Worm (Caenorhabditis elegans) whole organism, L4 larva: ENCODE results near the gene bli-6.

Experiments
- F37D6.2 ChIP-seq: sonication (generic microtip); optimal IDR thresholded peaks from 2 replicates; lab custom pipeline; 2016; ENCODE audit warnings: mild to moderate bottlenecking, missing genetic modification characterization, missing compliant biosample characterization
- F49E8.2 ChIP-seq: sonication (generic microtip); optimal IDR thresholded peaks from 2 replicates; lab custom pipeline; 2016; ENCODE audit warnings: missing compliant biosample characterization, mild to moderate bottlenecking, missing genetic modification characterization, borderline replicate concordance
- R02D3.7 ChIP-seq: fragments of 150-350 bp; sonication (generic microtip); optimal IDR thresholded peaks from 3 replicates; lab custom pipeline; 2014; ENCODE audit warnings: missing biosample characterization, missing genetic modification characterization
- T20F7.1 ChIP-seq: fragments of 200-800 bp; sonication (Bioruptor generic); optimal IDR thresholded peaks from 2 replicates; lab custom pipeline; 2018; ENCODE audit warnings: mild to moderate bottlenecking, missing genetic modification characterization, missing compliant biosample characterization
- Y105C5A.15 ChIP-seq: fragments of 200-800 bp; sonication (Bioruptor generic); IDR thresholded peaks from 2 replicates; pipeline ENCODE4 v1.3.6; 2022; ENCODE audit warnings: missing genetic modification characterization, missing compliant biosample characterization
- Y75B8A.6 ChIP-seq: fragments of 200-800 bp; sonication (Bioruptor generic); IDR thresholded peaks from 2 replicates; pipeline ENCODE4 v1.3.6; 2022; ENCODE audit warnings: missing genetic modification reagents, missing genetic modification characterization, missing compliant biosample characterization
- aha-1 ChIP-seq: fragments of 150-350 bp; peaks from one replicate; lab custom pipeline; 2014; ENCODE audit warnings: missing biosample characterization, missing genetic modification characterization
- ama-1 ChIP-seq: fragments of 150-350 bp; optimal IDR thresholded peaks from 2 replicates; lab custom pipeline; 2014; ENCODE audit warnings: inconsistent platforms, mixed read lengths
- attf-4 ChIP-seq: sonication (generic microtip); optimal IDR thresholded peaks from 3 replicates; lab custom pipeline; 2017; ENCODE audit warnings: missing biosample characterization, missing genetic modification characterization
- ceh-32 ChIP-seq: sonication (generic microtip); optimal IDR thresholded peaks from 2 replicates; lab custom pipeline; 2016; ENCODE audit warnings: mild to moderate bottlenecking, missing genetic modification characterization, missing compliant biosample characterization; ENCODE audit not compliant: poor library complexity
- ceh-82 ChIP-seq: sonication (generic microtip); optimal IDR thresholded peaks from 2 replicates; lab custom pipeline; 2017; ENCODE audit warnings: missing biosample characterization, missing genetic modification characterization
- daf-19 ChIP-seq: fragments of 200-800 bp; sonication (Bioruptor generic); conservative IDR thresholded peaks from 2 replicates; pipeline ENCODE4 v1.3.6; 2022; ENCODE audit warnings: missing genetic modification characterization, missing compliant biosample characterization
- daf-8 ChIP-seq: fragments of 200-800 bp; sonication (Bioruptor generic); IDR thresholded peaks from 2 replicates; pipeline ENCODE4 v1.3.6; 2022; ENCODE audit warnings: missing genetic modification characterization, missing compliant biosample characterization
- dmd-6 ChIP-seq: fragments of 200-800 bp; sonication (Bioruptor generic); IDR thresholded peaks from 2 replicates; pipeline ENCODE4 v1.3.6; 2022; ENCODE audit warnings: missing genetic modification reagents, missing genetic modification characterization, missing compliant biosample characterization
- dpl-1 ChIP-seq: fragments of 150-350 bp; optimal IDR thresholded peaks from 2 replicates; lab custom pipeline; 2014; ENCODE audit warnings: missing biosample characterization, missing genetic modification reagents, missing genetic modification characterization
- duxl-1 ChIP-seq: sonication (generic microtip); optimal IDR thresholded peaks from 2 replicates; lab custom pipeline; 2016; ENCODE audit warnings: mild to moderate bottlenecking, missing genetic modification characterization, moderate library complexity, missing compliant biosample characterization; ENCODE audit not compliant: poor library complexity
- fkh-10 ChIP-seq: fragments of 150-350 bp; optimal IDR thresholded peaks from 2 replicates; lab custom pipeline; 2014; ENCODE audit warnings: missing biosample characterization, missing genetic modification reagents, missing genetic modification characterization
- gei-8 ChIP-seq: fragments of 200-800 bp; sonication (Bioruptor generic); optimal IDR thresholded peaks from 2 replicates; lab custom pipeline; 2018; ENCODE audit warnings: mild to moderate bottlenecking, missing genetic modification characterization, missing compliant biosample characterization
- hlh-11 ChIP-seq: fragments of 200-800 bp; sonication (Bioruptor generic); optimal IDR thresholded peaks from 2 replicates; lab custom pipeline; 2018; ENCODE audit warnings: mild to moderate bottlenecking, missing genetic modification characterization, missing compliant biosample characterization
- hmg-1.1 ChIP-seq: fragments of 200-800 bp; sonication (Bioruptor generic); IDR thresholded peaks from 2 replicates; pipeline ENCODE4 v1.3.6; 2022; ENCODE audit warnings: missing genetic modification reagents, missing genetic modification characterization, missing compliant biosample characterization
- lin-1 ChIP-seq: fragments of 200-800 bp; sonication (Bioruptor generic); IDR thresholded peaks from 2 replicates; pipeline ENCODE4 v1.3.6; 2022; ENCODE audit warnings: missing genetic modification reagents, missing genetic modification characterization, missing compliant biosample characterization
- lin-15B ChIP-seq: fragments of 150-350 bp; sonication (generic microtip); optimal IDR thresholded peaks from 3 replicates; lab custom pipeline; 2014; ENCODE audit warnings: missing biosample characterization, missing genetic modification characterization
- lin-29 ChIP-seq: fragments of 200-800 bp; sonication (Bioruptor generic); IDR thresholded peaks from 2 replicates; pipeline ENCODE4 v1.3.6; 2022; ENCODE audit warnings: missing genetic modification reagents, missing genetic modification characterization, missing compliant biosample characterization
- lin-38 ChIP-seq: fragments of 200-800 bp; sonication (Bioruptor generic); IDR thresholded peaks from 2 replicates; pipeline ENCODE4 v1.3.6; 2022; ENCODE audit warnings: missing genetic modification reagents, missing genetic modification characterization, missing compliant biosample characterization
- lin-39 ChIP-seq: fragments of 150-350 bp; optimal IDR thresholded peaks from 2 replicates; lab custom pipeline; 2014; ENCODE audit warnings: missing biosample characterization, missing genetic modification reagents, missing genetic modification characterization
- lsy-2 ChIP-seq, 2 experiments: fragments of 150-350 bp in 1 of 2; sonication (generic microtip) in 1 of 2; optimal IDR thresholded peaks; 2 replicates each; lab custom pipeline; 2014 to 2017; ENCODE audit warnings: missing biosample characterization in 2 of 2, missing genetic modification characterization in 2 of 2
- madf-5 ChIP-seq, 2 experiments: fragments of 200-800 bp; sonication (Bioruptor generic); IDR thresholded peaks; 2 replicates each; pipeline ENCODE4 v1.3.6; 2022; ENCODE audit warnings: missing compliant biosample characterization in 2 of 2, missing genetic modification characterization in 2 of 2
- madf-9 ChIP-seq: fragments of 200-800 bp; sonication (Bioruptor generic); conservative IDR thresholded peaks from 2 replicates; pipeline ENCODE4 v1.3.6; 2022; ENCODE audit warnings: missing genetic modification reagents, missing genetic modification characterization, missing compliant biosample characterization
- mdt-29 ChIP-seq: fragments of 200-800 bp; sonication (Bioruptor generic); IDR thresholded peaks from 2 replicates; pipeline ENCODE4 v1.3.6; 2022; ENCODE audit warnings: missing genetic modification reagents, missing genetic modification characterization, missing compliant biosample characterization
- nhr-10 ChIP-seq: fragments of 150-350 bp; optimal IDR thresholded peaks from 2 replicates; lab custom pipeline; 2014; ENCODE audit warnings: missing biosample characterization, missing genetic modification characterization
- nhr-28 ChIP-seq: fragments of 150-350 bp; optimal IDR thresholded peaks from 2 replicates; lab custom pipeline; 2014; ENCODE audit warnings: missing biosample characterization, missing genetic modification characterization
- nhr-48 ChIP-seq: sonication (generic microtip); optimal IDR thresholded peaks from 2 replicates; lab custom pipeline; 2016; ENCODE audit warnings: mild to moderate bottlenecking, missing genetic modification characterization, missing compliant biosample characterization
- nhr-76 ChIP-seq: fragments of 150-350 bp; optimal IDR thresholded peaks from 2 replicates; lab custom pipeline; 2014; ENCODE audit warnings: missing biosample characterization, missing genetic modification characterization
- pha-4 ChIP-seq, 2 experiments: fragments of 150-350 bp in 1 of 2; fragments of 200-800 bp in 1 of 2; sonication (Bioruptor generic) in 1 of 2; IDR thresholded peaks in 1 of 2; optimal IDR thresholded peaks in 1 of 2; 2 replicates each; pipeline versions ENCODE4 v1.3.6 to Lab custom; 2014 to 2022; ENCODE audit warnings: missing genetic modification characterization in 2 of 2, missing genetic modification reagents in 2 of 2, missing biosample characterization in 1 of 2, missing compliant biosample characterization in 1 of 2
- php-3 ChIP-seq: fragments of 200-800 bp; sonication (Bioruptor generic); IDR thresholded peaks from 2 replicates; pipeline ENCODE4 v1.3.6; 2022; ENCODE audit warnings: missing genetic modification reagents, missing genetic modification characterization, missing compliant biosample characterization
- pqm-1 ChIP-seq: sonication (generic microtip); optimal IDR thresholded peaks from 2 replicates; lab custom pipeline; 2017; ENCODE audit warnings: missing biosample characterization, missing genetic modification characterization
- sdz-12 ChIP-seq: fragments of 200-800 bp; sonication (Bioruptor generic); optimal IDR thresholded peaks from 2 replicates; lab custom pipeline; 2018; ENCODE audit warnings: mild to moderate bottlenecking, missing genetic modification characterization, missing compliant biosample characterization
- snpc-1.2 ChIP-seq: fragments of 200-800 bp; sonication (Bioruptor generic); IDR thresholded peaks from 2 replicates; pipeline ENCODE4 v1.3.6; 2022; ENCODE audit warnings: missing genetic modification reagents, missing genetic modification characterization, missing compliant biosample characterization
- snpc-4 ChIP-seq: fragments of 150-350 bp; optimal IDR thresholded peaks from 2 replicates; lab custom pipeline; 2014; ENCODE audit warnings: missing biosample characterization, missing genetic modification characterization
- spr-1 ChIP-seq: sonication (generic microtip); optimal IDR thresholded peaks from 2 replicates; lab custom pipeline; 2016; ENCODE audit warnings: mild to moderate bottlenecking, missing genetic modification characterization, missing compliant biosample characterization
- tag-97 ChIP-seq: fragments of 200-800 bp; sonication (Bioruptor generic); IDR thresholded peaks from 2 replicates; pipeline ENCODE4 v1.3.6; 2022; ENCODE audit warnings: missing genetic modification characterization, missing compliant biosample characterization
- tra-1 ChIP-seq: fragments of 200-800 bp; sonication (Bioruptor generic); IDR thresholded peaks from 2 replicates; pipeline ENCODE4 v1.3.6; 2022; ENCODE audit warnings: missing genetic modification reagents, missing genetic modification characterization, missing compliant biosample characterization
- unc-39 ChIP-seq: sonication (generic microtip); optimal IDR thresholded peaks from 2 replicates; lab custom pipeline; 2017; ENCODE audit warnings: missing biosample characterization, missing genetic modification characterization
- unc-62 ChIP-seq, 3 experiments: fragments of 150-350 bp in 1 of 3; sonication (generic microtip); optimal IDR thresholded peaks in 2 of 3; peaks in 1 of 3; 1 replicate in 1 of 3; 2 replicates in 2 of 3; lab custom pipeline; 2014 to 2017; ENCODE audit warnings: missing biosample characterization in 3 of 3, missing genetic modification characterization in 3 of 3, missing genetic modification reagents in 3 of 3, missing genotype in 1 of 3
- vab-7 ChIP-seq: fragments of 200-800 bp; sonication (Bioruptor generic); IDR thresholded peaks from 2 replicates; pipeline ENCODE4 v1.3.6; 2022; ENCODE audit warnings: missing genetic modification reagents, missing genetic modification characterization, missing compliant biosample characterization
- zip-11 ChIP-seq: fragments of 200-800 bp; sonication (Bioruptor generic); IDR thresholded peaks from 2 replicates; pipeline ENCODE4 v1.3.6; 2022; ENCODE audit warnings: missing genetic modification characterization, missing compliant biosample characterization
- zip-2 ChIP-seq: fragments of 150-350 bp; optimal IDR thresholded peaks from 2 replicates; lab custom pipeline; 2014; ENCODE audit warnings: missing biosample characterization, missing genetic modification characterization
- ztf-11 ChIP-seq: fragments of 150-350 bp; optimal IDR thresholded peaks from 2 replicates; lab custom pipeline; 2014; ENCODE audit warnings: missing biosample characterization, missing genetic modification characterization
- ztf-7 ChIP-seq: fragments of 150-350 bp; optimal IDR thresholded peaks from 2 replicates; lab custom pipeline; 2014; ENCODE audit warnings: missing biosample characterization, missing genetic modification characterization

bli-6 gene

DNA sequence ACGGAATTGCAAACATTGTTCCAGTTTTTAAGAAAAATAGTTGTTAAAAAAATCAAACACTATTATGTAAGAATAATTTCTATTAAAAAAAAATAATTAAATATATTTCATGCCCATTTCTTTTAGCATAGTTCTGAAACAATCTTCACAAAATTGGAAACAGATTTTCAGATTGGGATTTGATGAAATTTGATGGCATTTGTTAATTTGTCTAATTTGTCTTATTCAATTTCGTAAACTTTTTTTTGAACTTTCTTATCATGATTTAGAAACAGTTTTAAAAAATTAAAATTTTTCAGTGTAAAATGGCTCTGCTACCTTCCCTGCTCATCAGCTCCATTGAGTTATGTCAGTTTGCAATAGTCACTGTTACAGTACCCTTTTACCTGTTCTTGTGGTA is 28.0 kb downstream of the bli-6 start, which contains the start of gene srv-13:
Gene srv-13, plus strand, starts transcription at position 301 of the 400 bp plus-strand sequence.
- no peak for TF ChIP-seq ceh-32
- TF ChIP-seq aha-1 (tag; lab: Kevin White, UChicago): no peak
- TF ChIP-seq zip-2 (tag; lab: Kevin White, UChicago): no peak
- no peak for TF ChIP-seq lin-39 (tag; lab: Kevin White, UChicago)
- no peak for TF ChIP-seq nhr-76
- TF ChIP-seq nhr-48 (tag; lab: Kevin White, UChicago): no peak
- TF ChIP-seq nhr-10: no peak
- no peak for TF ChIP-seq spr-1 (tag; lab: Kevin White, UChicago)
- TF ChIP-seq tag-97 (GFP tag; lab: Robert Waterston, UW): no peak
- no peak for TF ChIP-seq pha-4 (GFP tag; IDR thresholded peaks at IDR 0.05; lab: Robert Waterston, UW)
- TF ChIP-seq pha-4 (tag; optimal IDR thresholded peaks at IDR 0.05; lab: Kevin White, UChicago): no peak
- TF ChIP-seq Y75B8A.6 (GFP tag; lab: Robert Waterston, UW): no peak
- no peak for TF ChIP-seq gei-8 (GFP tag; lab: Kevin White, UChicago)
- TF ChIP-seq lin-29 (GFP tag; lab: Robert Waterston, UW): no peak
- no peak for TF ChIP-seq php-3 (GFP tag; lab: Robert Waterston, UW)
- no peak for TF ChIP-seq dmd-6
- no peak for TF ChIP-seq snpc-1.2
- TF ChIP-seq, all 104 proteins: peak for 0

DNA sequence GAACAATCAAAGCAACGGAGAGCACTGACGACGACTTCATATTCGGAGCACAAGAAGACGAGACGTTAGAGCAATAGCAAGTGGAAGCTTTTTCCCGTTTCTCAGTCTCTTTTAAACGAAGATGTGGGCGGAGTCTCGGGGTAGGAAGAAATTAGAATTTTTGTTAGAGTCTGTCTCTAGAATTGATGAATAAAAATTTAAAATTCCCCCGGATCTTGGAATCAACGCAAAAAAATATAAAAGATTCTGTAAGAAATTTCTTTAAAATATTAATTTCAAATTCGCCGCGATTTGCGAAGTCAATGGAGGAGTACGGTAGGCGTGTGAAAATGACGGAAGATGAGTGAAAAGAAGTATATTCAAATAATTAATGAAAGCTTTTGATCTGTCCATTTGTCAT is 36.6 kb downstream of the bli-6 start, which contains the start of gene nlp-71:
Gene nlp-71, minus strand, starts transcription at position 101 of the 400 bp plus-strand sequence.
- no peak for TF ChIP-seq unc-39 (tag; lab: Kevin White, UChicago)
- no peak for TF ChIP-seq duxl-1
- TF ChIP-seq madf-9 (GFP tag; lab: Robert Waterston, UW): no peak
- no peak for TF ChIP-seq pqm-1 (tag; lab: Kevin White, UChicago)
- no peak for TF ChIP-seq fkh-10 (GFP tag; lab: Kevin White, UChicago)
- TF ChIP-seq ama-1 (lab: Kevin White, UChicago): no peak
- TF ChIP-seq sdz-12: no peak
- no peak for TF ChIP-seq php-3 (GFP tag; lab: Robert Waterston, UW)
- no peak for TF ChIP-seq snpc-4 (tag; lab: Kevin White, UChicago)
- no peak for TF ChIP-seq daf-8
- no peak for TF ChIP-seq hmg-1.1 (GFP tag; lab: Robert Waterston, UW)
- no peak for TF ChIP-seq lin-1
- no peak for TF ChIP-seq mdt-29 (GFP tag; lab: Robert Waterston, UW)
- no peak for TF ChIP-seq unc-62 (GFP tag; optimal IDR thresholded peaks at IDR 0.05 in 1 of 2; lab: Kevin White, UChicago)
- TF ChIP-seq unc-62 (tag; optimal IDR thresholded peaks at IDR 0.05; lab: Kevin White, UChicago): no peak
- no peak for TF ChIP-seq lsy-2 (tag; optimal IDR thresholded peaks at IDR 0.05; lab: Kevin White, UChicago)
- no peak for TF ChIP-seq pha-4 (GFP tag; IDR thresholded peaks at IDR 0.05; lab: Robert Waterston, UW)
- TF ChIP-seq pha-4 (tag; optimal IDR thresholded peaks at IDR 0.05; lab: Kevin White, UChicago): no peak
- TF ChIP-seq attf-4 (tag; lab: Kevin White, UChicago): no peak
- no peak for TF ChIP-seq F37D6.2

DNA sequence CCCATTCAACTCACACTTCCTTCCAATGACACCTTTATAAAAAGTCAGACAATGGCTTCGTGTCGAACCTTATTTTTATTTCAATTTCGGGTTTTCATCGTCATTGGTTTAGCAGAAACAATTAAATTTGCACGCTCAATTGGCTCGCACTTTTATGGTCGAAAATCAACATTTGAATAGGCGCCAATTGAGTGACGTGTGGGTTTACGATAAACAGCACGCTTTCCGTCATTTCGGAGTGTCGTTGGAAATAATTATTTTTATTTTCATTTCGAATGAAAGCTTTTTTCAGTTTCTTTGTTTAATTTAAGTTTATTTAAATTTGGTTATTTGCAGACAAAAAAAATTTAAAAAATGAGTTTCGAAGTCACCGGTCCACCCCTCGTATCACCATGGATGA is 38.3 kb downstream of the bli-6 start, which contains the start of gene exos-2:
Gene exos-2, plus strand, starts transcription at position 330 of the 400 bp plus-strand sequence.
- peak; percentile 35 for TF ChIP-seq aha-1 (tag; lab: Kevin White, UChicago)
- TF ChIP-seq hmg-1.1 (GFP tag; lab: Robert Waterston, UW): 0 out of 2 replicates have a peak, but pooled peaks have one; percentile 12
- TF ChIP-seq vab-7 (GFP tag; lab: Robert Waterston, UW): no peak
- peak; percentile 95 for TF ChIP-seq R02D3.7 (tag; lab: Kevin White, UChicago)
- TF ChIP-seq nhr-76: no peak
- no peak for TF ChIP-seq hlh-11 (tag; lab: Kevin White, UChicago)
- no peak for TF ChIP-seq snpc-4 (tag; lab: Kevin White, UChicago)
- TF ChIP-seq daf-19: no peak
- TF ChIP-seq F49E8.2 (tag; lab: Kevin White, UChicago): no peak
- TF ChIP-seq pha-4 (GFP tag; IDR thresholded peaks at IDR 0.05; lab: Robert Waterston, UW): no peak
- peak; percentile 17 for TF ChIP-seq pha-4 (tag; optimal IDR thresholded peaks at IDR 0.05; lab: Kevin White, UChicago)
- TF ChIP-seq madf-9 (GFP tag; lab: Robert Waterston, UW): no peak
- no peak for TF ChIP-seq zip-11
- TF ChIP-seq madf-5 (GFP tag; IDR thresholded peaks at IDR 0.05; lab: Robert Waterston, UW): no peak
- TF ChIP-seq nhr-28 (tag; lab: Kevin White, UChicago): no peak
- TF ChIP-seq lin-15B: no peak
- no peak for TF ChIP-seq tra-1
- TF ChIP-seq ztf-7 (tag; lab: Kevin White, UChicago): no peak
- no peak for TF ChIP-seq Y105C5A.15 (GFP tag; lab: Robert Waterston, UW)
- TF ChIP-seq dpl-1 (GFP tag; lab: Kevin White, UChicago): peak; percentile 96
- TF ChIP-seq T20F7.1 (GFP tag; lab: Kevin White, UChicago): peak; percentile 98
- TF ChIP-seq lin-38 (GFP tag; lab: Robert Waterston, UW): peak; percentile 46
- TF ChIP-seq ztf-11: no peak
- no peak for TF ChIP-seq ceh-82
